Worm (Caenorhabditis elegans): ENCODE data around the gene T09A5.4.

- no peak for TF ChIP-seq nhr-237 (tag; optimal IDR thresholded peaks at IDR 0.05)
- no peak for TF ChIP-seq lin-32 (GFP tag; optimal IDR thresholded peaks at IDR 0.05)
- no peak for TF ChIP-seq elt-1 (tag; optimal IDR thresholded peaks at IDR 0.05; ENCODE audit: borderline replicate concordance, insufficient read depth)
- TF ChIP-seq sptf-1 (tag; optimal IDR thresholded peaks at IDR 0.05): no peak
- TF ChIP-seq unc-39 (tag; optimal IDR thresholded peaks at IDR 0.05): no peak
- TF ChIP-seq elt-3 (tag; optimal IDR thresholded peaks at IDR 0.05): no peak
- no peak for TF ChIP-seq ceh-83 (GFP tag; optimal IDR thresholded peaks at IDR 0.05)
These were observed 3.7 kb downstream of the T09A5.4 start, which contains the start of gene acr-7 for ce11 chrII:7849697-7850096.
